Worm (Caenorhabditis elegans): ENCODE measurements around the gene F42A6.5.

Gene F42A6.5

ce11 chrIV:3349977-3350580 is 18.4 kb upstream of the F42A6.5 start, which contains the start of gene elks-1:
Gene elks-1, minus strand, starts transcription at chrIV:3350027.
- TF ChIP-seq hmg-1.2 (GFP tag; IDR thresholded peaks at IDR 0.05) (peak; percentile 49; the same call in 1 of the 2 replicates), zim-3 (tag; optimal IDR thresholded peaks at IDR 0.05) (no peak), aptf-2 (GFP tag; conservative IDR thresholded peaks at IDR 0.05) (no peak), repo-1 (tag; optimal IDR thresholded peaks at IDR 0.05) (no peak), him-1 (tag; optimal IDR thresholded peaks at IDR 0.05) (no peak)

ce11 chrIV:3348334-3348733 is 16.7 kb upstream of the F42A6.5 start:
- peak; percentile 74; the same call in 1 of the 2 replicates for TF ChIP-seq egrh-3 (GFP tag; IDR thresholded peaks at IDR 0.05)
- TF ChIP-seq zfh-2 (GFP tag; conservative IDR thresholded peaks at IDR 0.05) = peak; percentile 69; the same call in 1 of the 2 replicates
- TF ChIP-seq lin-54 (GFP tag; optimal IDR thresholded peaks at IDR 0.05) = no peak
- TF ChIP-seq nhr-80 (tag; optimal IDR thresholded peaks at IDR 0.05) = no peak

- TF ChIP-seq tbx-9 (tag; optimal IDR thresholded peaks at IDR 0.05; ENCODE audit: borderline replicate concordance) = no peak
- peak; percentile 7; the same call in 1 of the 2 replicates for TF ChIP-seq dox-1 (GFP tag; IDR thresholded peaks at IDR 0.05)
- TF ChIP-seq zfh-2 (GFP tag; conservative IDR thresholded peaks at IDR 0.05) = peak; percentile 31; the same call in 1 of the 2 replicates
- no peak for TF ChIP-seq nhr-90 (tag; optimal IDR thresholded peaks at IDR 0.05)
- no peak for TF ChIP-seq atf-7 (tag; optimal IDR thresholded peaks at IDR 0.05)
- TF ChIP-seq attf-6 (GFP tag; IDR thresholded peaks at IDR 0.05) = no peak
These were observed 13.8 kb upstream of the F42A6.5 start for ce11 chrIV:3345484-3345883.

- TF ChIP-seq hlh-12 (tag; optimal IDR thresholded peaks at IDR 0.05) (no peak), cebp-2 (GFP tag; IDR thresholded peaks at IDR 0.05) (no peak), T26A5.8 (tag; optimal IDR thresholded peaks at IDR 0.05) (no peak), ztf-22 (GFP tag; optimal IDR thresholded peaks at IDR 0.05) (no peak), somi-1 (GFP tag; optimal IDR thresholded peaks at IDR 0.05) (no peak), F33H1.4 (GFP tag; IDR thresholded peaks at IDR 0.05) (no peak), madf-6 (GFP tag; IDR thresholded peaks at IDR 0.05) (no peak), hsf-1 (GFP tag; IDR thresholded peaks at IDR 0.05) (no peak), F10E7.11 (tag; optimal IDR thresholded peaks at IDR 0.05) (no peak), F39B2.1 (GFP tag; IDR thresholded peaks at IDR 0.05) (no peak), ccch-3 (GFP tag; optimal IDR thresholded peaks at IDR 0.05) (no peak), nhr-27 (tag; optimal IDR thresholded peaks at IDR 0.05) (no peak), mcd-1 (GFP tag; IDR thresholded peaks at IDR 0.05) (no peak), sea-2 (GFP tag; IDR thresholded peaks at IDR 0.05) (no peak), unc-130 (GFP tag; optimal IDR thresholded peaks at IDR 0.05) (no peak), ceh-91 (GFP tag; IDR thresholded peaks at IDR 0.05) (no peak), akir-1 (GFP tag; optimal IDR thresholded peaks at IDR 0.05) (no peak), snpc-4 (GFP tag; optimal IDR thresholded peaks at IDR 0.05) (no peak), snpc-4 (tag; optimal IDR thresholded peaks at IDR 0.05) (no peak)
These were observed 9.5 kb upstream of the F42A6.5 start, which contains the start of gene F42A6.2 for ce11 chrIV:3341170-3341569. Gene F42A6.2, plus strand, starts transcription at chrIV:3341470.

ce11 chrIV:3338676-3339075 is 7.0 kb upstream of the F42A6.5 start, which contains the start of gene hrpa-1:
Gene hrpa-1, minus strand, starts transcription at chrIV:3338867.
- TF ChIP-seq sea-2 (GFP tag; IDR thresholded peaks at IDR 0.05) (no peak), ztf-25 (GFP tag; IDR thresholded peaks at IDR 0.05) (no peak), him-1 (tag; optimal IDR thresholded peaks at IDR 0.05) (peak; percentile 9), die-1 (tag; optimal IDR thresholded peaks at IDR 0.05) (no peak), F57C9.4 (tag; optimal IDR thresholded peaks at IDR 0.05) (no peak), snpc-1.1 (tag; optimal IDR thresholded peaks at IDR 0.05; ENCODE audit: insufficient read depth) (peak; percentile 4), ztf-3 (GFP tag; optimal IDR thresholded peaks at IDR 0.05) (no peak), gei-17 (GFP tag; optimal IDR thresholded peaks at IDR 0.05) (no peak), madf-8 (GFP tag; conservative IDR thresholded peaks at IDR 0.05) (no peak), ceh-91 (GFP tag; IDR thresholded peaks at IDR 0.05) (peak; percentile 63; the same call in 1 of the 2 replicates), dox-1 (GFP tag; IDR thresholded peaks at IDR 0.05) (peak; percentile 79), mcd-1 (GFP tag; IDR thresholded peaks at IDR 0.05) (peak; percentile 87), ceh-27 (GFP tag; optimal IDR thresholded peaks at IDR 0.05) (no peak), rpc-1 (optimal IDR thresholded peaks at IDR 0.05) (no peak), rpc-1 (tag; optimal IDR thresholded peaks at IDR 0.05) (no peak), K12H6.12 (tag; optimal IDR thresholded peaks at IDR 0.05) (no peak)

Measured in whole organism, young adult.